Worm (Caenorhabditis elegans): ENCODE results near the gene npp-25.
A peak's percentile ranks its signal among the peaks of the same experiment; 100 is the strongest.

npp-25 gene

DNA sequence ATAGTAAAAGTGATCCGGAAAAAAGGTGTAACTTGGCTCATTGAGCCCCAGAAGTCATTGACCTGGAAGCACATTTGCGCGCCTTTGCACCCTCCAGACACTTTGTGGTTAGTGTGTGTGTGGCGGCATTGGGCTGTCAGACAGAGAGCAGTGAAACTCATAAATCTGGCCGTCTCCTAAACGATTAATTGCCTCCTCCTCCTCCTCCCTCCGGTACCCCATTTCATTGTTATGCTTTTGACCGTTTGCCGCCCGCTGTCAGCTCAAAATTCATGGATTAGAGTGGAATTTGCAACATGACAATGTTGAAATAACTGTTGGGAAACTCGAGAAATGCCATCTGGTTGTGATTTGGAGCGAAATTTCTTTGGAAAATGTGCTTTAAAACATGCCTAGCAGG, 21.7 kb downstream of the npp-25 start:
- no peak for TF ChIP-seq snpc-4 (tag; optimal IDR thresholded peaks at IDR 0.05)
- TF ChIP-seq unc-62 (GFP tag; optimal IDR thresholded peaks at IDR 0.05), result peak; percentile 65

DNA sequence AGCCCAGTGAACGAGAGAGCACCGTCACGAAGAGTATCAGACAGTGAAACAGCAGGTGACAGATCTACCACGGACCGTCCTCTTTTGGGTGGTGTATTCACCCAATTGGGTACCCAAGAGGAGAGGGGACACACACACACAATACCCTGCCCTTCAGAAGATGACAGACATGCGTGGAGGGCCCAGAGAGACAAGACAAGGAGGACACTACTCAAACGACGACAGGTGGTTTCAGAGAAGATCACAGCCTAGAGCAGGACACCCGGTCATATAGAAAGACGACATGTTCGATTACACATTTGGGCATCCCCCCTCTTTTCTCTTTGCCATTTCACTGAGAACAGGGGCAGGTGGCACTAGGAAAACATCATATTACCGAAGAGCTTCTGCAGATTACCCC, 31.6 kb downstream of the npp-25 start:
- peak; percentile 23 for TF ChIP-seq sptf-1 (tag; optimal IDR thresholded peaks at IDR 0.05)
- TF ChIP-seq nhr-2 (tag; optimal IDR thresholded peaks at IDR 0.05), result peak; percentile 99
- TF ChIP-seq lin-32 (GFP tag; optimal IDR thresholded peaks at IDR 0.05), result peak; percentile 88
- no peak for TF ChIP-seq tbx-8 (GFP tag; optimal IDR thresholded peaks at IDR 0.05)
- TF ChIP-seq unc-62 (GFP tag; optimal IDR thresholded peaks at IDR 0.05), result peak; percentile 37
- peak; percentile 0 for TF ChIP-seq unc-120 (tag; optimal IDR thresholded peaks at IDR 0.05; ENCODE audit: poor library complexity, severe bottlenecking)
- TF ChIP-seq hlh-1 (tag; optimal IDR thresholded peaks at IDR 0.05), result peak; percentile 48
- peak; percentile 71 for TF ChIP-seq cnd-1 (tag; optimal IDR thresholded peaks at IDR 0.05)
- peak; percentile 59 for TF ChIP-seq mep-1 (tag; optimal IDR thresholded peaks at IDR 0.05)
- no peak for TF ChIP-seq zip-8 (tag; optimal IDR thresholded peaks at IDR 0.05)

DNA sequence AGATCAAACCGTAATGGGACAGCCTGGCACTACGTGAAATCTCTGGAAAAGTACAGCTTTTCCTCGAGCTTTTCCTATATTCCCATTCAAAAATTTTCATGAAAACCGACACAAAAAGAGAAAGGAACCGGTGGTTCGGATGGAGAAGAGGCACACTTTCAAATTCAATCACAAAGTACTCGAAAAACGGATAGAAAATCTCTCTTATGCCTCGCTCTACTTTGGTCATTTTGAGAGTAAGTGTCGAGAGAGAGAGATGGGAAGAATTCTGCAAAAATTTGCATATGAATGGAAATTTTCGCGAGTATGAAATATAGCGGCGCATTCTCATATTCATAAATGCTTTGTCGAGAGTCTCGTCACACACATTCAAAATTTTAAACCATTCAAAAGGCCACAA, 33.0 kb downstream of the npp-25 start:
- TF ChIP-seq ces-1 (GFP tag; optimal IDR thresholded peaks at IDR 0.05) (peak; percentile 81), mep-1 (tag; optimal IDR thresholded peaks at IDR 0.05) (no peak)

DNA sequence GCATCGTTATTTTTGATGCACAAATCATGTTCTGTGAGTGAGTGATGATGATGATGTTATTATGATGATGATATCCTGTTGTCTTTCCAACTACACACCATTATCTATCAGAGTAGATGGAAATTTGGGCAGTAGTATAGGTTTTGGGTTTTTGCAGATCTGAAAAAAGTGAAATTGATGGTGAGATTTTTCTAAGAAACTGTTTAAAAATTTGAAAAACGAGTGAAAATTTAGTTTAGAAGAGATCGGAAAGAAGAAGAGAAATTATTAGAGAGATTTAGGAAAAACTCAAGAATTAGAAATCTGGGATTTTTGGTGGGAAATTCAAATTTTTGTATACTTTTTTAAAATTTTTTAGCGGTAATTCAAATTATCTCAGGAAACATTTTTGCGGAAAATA, 34.2 kb downstream of the npp-25 start, which contains the start of the genes Y37D8A.29 and unc-71:
TSS of gene Y37D8A.29 (minus strand) at position 101 of the 400 bp plus-strand sequence.
TSS of gene unc-71 (minus strand) at position 159 of the 400 bp plus-strand sequence.
- TF ChIP-seq ceh-39 (tag; optimal IDR thresholded peaks at IDR 0.05), result no peak

DNA sequence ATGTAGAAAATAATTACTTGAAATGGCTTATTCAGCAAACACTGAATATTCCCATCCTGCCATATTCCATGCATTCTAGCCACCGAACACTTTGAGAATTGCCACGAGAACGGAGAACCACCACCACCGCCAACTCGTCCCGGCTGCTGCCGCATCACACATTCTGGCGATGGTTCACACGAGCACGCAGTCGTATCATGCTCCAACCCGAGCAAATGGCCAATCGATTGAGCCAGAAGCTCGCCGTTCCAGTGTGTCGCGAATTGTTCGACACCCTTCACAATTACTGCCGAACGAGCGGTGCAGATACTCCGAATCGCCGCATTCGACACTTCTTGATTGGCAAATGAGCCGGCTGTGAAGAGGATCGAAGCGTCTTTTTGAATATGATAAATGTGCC, 40.6 kb downstream of the npp-25 start:
- no peak for TF ChIP-seq ceh-39 (tag; optimal IDR thresholded peaks at IDR 0.05)
- TF ChIP-seq nhr-237 (tag; optimal IDR thresholded peaks at IDR 0.05), result no peak
- no peak for TF ChIP-seq drap-1 (GFP tag; optimal IDR thresholded peaks at IDR 0.05)
- TF ChIP-seq sptf-1 (tag; optimal IDR thresholded peaks at IDR 0.05), result no peak
- TF ChIP-seq lin-13 (tag; optimal IDR thresholded peaks at IDR 0.05), result no peak
- no peak for TF ChIP-seq ceh-43 (GFP tag; optimal IDR thresholded peaks at IDR 0.05)

DNA sequence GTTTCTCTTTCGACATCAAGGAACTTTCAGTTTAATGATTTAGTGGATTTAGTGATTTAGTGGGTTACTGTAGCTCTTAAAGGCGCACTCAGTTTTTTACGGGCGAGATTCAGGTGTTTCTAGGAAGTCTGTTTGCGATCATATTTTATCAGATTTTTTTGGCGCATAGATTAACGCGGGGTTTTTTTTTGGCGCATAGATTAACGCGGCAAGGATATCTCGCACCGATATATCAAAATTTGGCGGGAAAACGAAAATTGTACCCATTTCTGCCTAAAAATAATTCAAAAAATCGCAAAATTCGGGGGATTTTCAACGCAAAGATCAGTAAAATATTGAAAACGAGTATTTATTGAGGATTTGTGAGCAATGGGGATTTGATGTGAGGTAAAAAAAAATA, 45.1 kb downstream of the npp-25 start:
- TF ChIP-seq cnd-1 (tag; optimal IDR thresholded peaks at IDR 0.05) (no peak), unc-62 (GFP tag; optimal IDR thresholded peaks at IDR 0.05) (no peak), unc-120 (tag; optimal IDR thresholded peaks at IDR 0.05; ENCODE audit: poor library complexity, severe bottlenecking) (no peak), lin-13 (tag; optimal IDR thresholded peaks at IDR 0.05) (no peak), flh-1 (GFP tag; optimal IDR thresholded peaks at IDR 0.05) (no peak), elt-1 (tag; optimal IDR thresholded peaks at IDR 0.05; ENCODE audit: borderline replicate concordance, insufficient read depth) (no peak)

DNA sequence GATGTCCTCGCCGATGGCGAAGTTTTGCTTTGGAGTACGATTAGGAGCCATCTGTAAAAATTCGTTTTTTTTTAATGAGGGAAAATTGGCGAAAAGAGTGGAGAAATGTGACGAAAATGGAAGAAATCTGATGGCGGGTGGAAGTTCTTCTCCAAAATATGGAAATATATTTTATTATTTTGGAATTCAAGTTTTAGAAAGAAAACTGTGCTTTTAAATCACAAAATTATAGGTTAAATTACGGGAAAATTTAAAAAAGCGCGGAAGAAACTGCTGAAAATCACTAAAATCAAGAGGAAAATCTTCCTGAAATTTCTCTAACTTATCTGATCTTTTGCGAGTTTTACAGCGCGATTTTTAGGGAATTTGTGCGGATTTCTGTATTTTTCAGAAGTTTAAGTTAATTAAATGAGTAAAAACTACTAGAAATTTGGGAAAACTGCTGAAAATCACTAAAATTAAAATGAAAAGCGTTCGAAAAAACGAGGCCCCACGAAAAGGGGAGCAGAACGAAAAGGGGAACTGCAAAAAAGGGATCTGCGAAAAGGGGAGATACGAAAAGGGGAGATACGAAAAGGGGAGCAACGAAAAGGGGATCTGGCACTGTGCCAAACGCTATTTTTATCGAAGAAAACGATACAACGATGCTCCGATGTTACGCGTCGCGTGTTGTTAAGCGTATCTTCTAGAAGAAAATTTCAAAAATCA, 48.1 kb downstream of the npp-25 start, which contains the start of the genes cec-7 and enu-3.5:
TSS of gene cec-7 (minus strand) at position 51 of the 708 bp plus-strand sequence.
TSS of gene enu-3.5 (plus strand) at position 670 of the 708 bp plus-strand sequence.
- no peak for TF ChIP-seq sptf-1 (tag; optimal IDR thresholded peaks at IDR 0.05)
- TF ChIP-seq drap-1 (GFP tag; optimal IDR thresholded peaks at IDR 0.05), result no peak
- TF ChIP-seq tbx-8 (GFP tag; optimal IDR thresholded peaks at IDR 0.05), result no peak
- TF ChIP-seq ceh-83 (GFP tag; optimal IDR thresholded peaks at IDR 0.05), result no peak

DNA sequence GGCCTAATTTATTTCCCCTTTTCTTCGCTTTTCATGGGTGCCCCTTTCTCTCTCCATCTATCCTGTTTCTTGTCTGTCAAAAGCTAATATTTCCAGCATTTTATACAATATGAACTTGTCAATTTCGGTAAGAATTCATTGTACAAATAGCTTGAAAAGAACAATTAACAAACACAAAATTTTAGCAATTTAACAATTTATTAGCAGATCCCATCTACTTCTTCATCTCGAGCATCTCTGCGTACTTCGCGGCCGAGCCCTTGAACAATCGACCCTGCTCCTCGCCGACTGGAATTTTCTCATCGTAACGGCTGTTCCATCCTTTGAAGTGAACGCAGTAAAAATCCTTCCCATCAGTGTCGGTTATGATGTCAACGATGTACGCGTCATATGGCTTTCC, 50.1 kb downstream of the npp-25 start:
- TF ChIP-seq lin-32 (GFP tag; optimal IDR thresholded peaks at IDR 0.05) (no peak), drap-1 (GFP tag; optimal IDR thresholded peaks at IDR 0.05) (no peak)

DNA sequence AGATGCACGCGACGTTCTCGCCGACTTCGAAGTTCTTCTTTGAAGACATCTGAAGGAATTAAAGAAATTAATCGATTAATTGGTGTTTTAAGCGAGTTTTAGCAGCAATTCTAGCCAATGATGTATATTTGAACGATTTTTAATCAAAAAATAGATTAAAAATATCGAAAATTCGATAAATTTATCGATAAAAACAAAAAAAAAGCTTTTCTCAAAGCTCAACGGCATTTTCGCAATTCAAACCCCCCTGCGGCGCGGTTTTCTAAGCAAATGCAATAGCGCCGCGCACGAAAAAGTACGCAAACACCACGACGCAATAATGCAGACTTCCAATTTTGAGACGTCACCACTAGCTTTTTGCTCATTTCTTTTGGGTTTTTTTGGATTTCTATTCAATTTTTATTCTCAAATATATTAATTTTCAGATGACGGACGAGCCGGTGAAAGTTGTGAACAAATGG, 51.2 kb downstream of the npp-25 start, which contains the start of the genes mrg-1 and spcs-2:
TSS of gene mrg-1 (minus strand) at position 51 of the 461 bp plus-strand sequence.
TSS of gene spcs-2 (plus strand) at position 426 of the 461 bp plus-strand sequence.
- TF ChIP-seq M03D4.4 (tag; optimal IDR thresholded peaks at IDR 0.05) (peak; percentile 85), nhr-76 (tag; optimal IDR thresholded peaks at IDR 0.05) (no peak), sem-2 (GFP tag; optimal IDR thresholded peaks at IDR 0.05) (no peak), nhr-2 (tag; optimal IDR thresholded peaks at IDR 0.05) (no peak), bed-3 (GFP tag; optimal IDR thresholded peaks at IDR 0.05) (peak; percentile 45), nhr-12 (tag; optimal IDR thresholded peaks at IDR 0.05) (peak; percentile 36), lin-13 (tag; optimal IDR thresholded peaks at IDR 0.05) (peak; percentile 88), zip-8 (tag; optimal IDR thresholded peaks at IDR 0.05) (no peak), ceh-39 (tag; optimal IDR thresholded peaks at IDR 0.05) (peak; percentile 85), hlh-1 (tag; optimal IDR thresholded peaks at IDR 0.05) (peak; percentile 63), ztf-11 (tag; optimal IDR thresholded peaks at IDR 0.05) (peak; percentile 24), ham-2 (GFP tag; optimal IDR thresholded peaks at IDR 0.05) (peak; percentile 79), lin-32 (GFP tag; optimal IDR thresholded peaks at IDR 0.05) (no peak), sptf-1 (tag; optimal IDR thresholded peaks at IDR 0.05) (peak; percentile 85), ces-1 (GFP tag; optimal IDR thresholded peaks at IDR 0.05) (peak; percentile 84), mep-1 (tag; optimal IDR thresholded peaks at IDR 0.05) (peak; percentile 96), lsy-2 (tag; optimal IDR thresholded peaks at IDR 0.05) (peak; percentile 87), ceh-43 (GFP tag; optimal IDR thresholded peaks at IDR 0.05) (peak; percentile 76), ceh-83 (GFP tag; optimal IDR thresholded peaks at IDR 0.05) (peak; percentile 66), elt-1 (tag; optimal IDR thresholded peaks at IDR 0.05; ENCODE audit: borderline replicate concordance, insufficient read depth) (no peak), drap-1 (GFP tag; optimal IDR thresholded peaks at IDR 0.05) (peak; percentile 54), cnd-1 (tag; optimal IDR thresholded peaks at IDR 0.05) (peak; percentile 42), unc-39 (tag; optimal IDR thresholded peaks at IDR 0.05) (no peak)
